Worm (Caenorhabditis elegans): ENCODE measurements around the gene C07E3.4.

- TF ChIP-seq nhr-11 (tag; optimal IDR thresholded peaks at IDR 0.05) (no peak), snpc-4 (tag; optimal IDR thresholded peaks at IDR 0.05) (no peak), ets-5 (GFP tag; IDR thresholded peaks at IDR 0.05) (no peak), dpl-1 (GFP tag; optimal IDR thresholded peaks at IDR 0.05) (no peak), fkh-8 (tag; optimal IDR thresholded peaks at IDR 0.05) (no peak), nhr-28 (tag; optimal IDR thresholded peaks at IDR 0.05) (no peak)
Measured at ce11 chrII:10346075-10346474, 14.5 kb upstream of the C07E3.4 start, which contains the start of gene C07E3.10.

Measured in whole organism, L1 larva.